Fruit fly (Drosophila melanogaster) whole organism, embryonic: ENCODE data around the gene CG32379.

Experiments
- Bteb2 ChIP-seq: fragments of 200-800 bp; sonication (Bioruptor generic); optimal IDR thresholded peaks from 2 replicates; lab custom pipeline; 2016; ENCODE audit warnings: missing biosample characterization, missing genetic modification characterization
- CG11085 ChIP-seq: fragments of 200-800 bp; sonication (Bioruptor generic); IDR thresholded peaks from 2 replicates; pipeline ENCODE4 v1.3.6; 2022; ENCODE audit warnings: missing biosample characterization, missing genetic modification characterization
- CG11398 ChIP-seq: fragments of 200-800 bp; sonication (Bioruptor generic); optimal IDR thresholded peaks from 2 replicates; lab custom pipeline; 2016; ENCODE audit warnings: missing biosample characterization, missing genetic modification characterization
- CG14050 ChIP-seq: fragments of 200-800 bp; sonication (Bioruptor generic); IDR thresholded peaks from 3 replicates; pipeline ENCODE4 v1.3.6; 2022; ENCODE audit warnings: missing biosample characterization, missing genetic modification characterization
- CG14667 ChIP-seq: fragments of 200-800 bp; sonication (Bioruptor generic); IDR thresholded peaks from 2 replicates; pipeline ENCODE4 v1.3.6; 2022; ENCODE audit warnings: missing biosample characterization, missing genetic modification characterization
- CG1792 ChIP-seq: fragments of 200-800 bp; sonication (Bioruptor generic); optimal IDR thresholded peaks from 2 replicates; lab custom pipeline; 2016; ENCODE audit warnings: missing biosample characterization, missing genetic modification characterization
- CG18599 ChIP-seq: fragments of 200-800 bp; sonication (Bioruptor generic); optimal IDR thresholded peaks from 3 replicates; lab custom pipeline; 2017; ENCODE audit warnings: missing biosample characterization, missing genetic modification characterization, mild to moderate bottlenecking, moderate library complexity, missing genetic modification reagents
- CG2678 ChIP-seq: fragments of 200-800 bp; sonication (Bioruptor generic); optimal IDR thresholded peaks from 3 replicates; lab custom pipeline; 2019; ENCODE audit warnings: missing biosample characterization, mild to moderate bottlenecking, missing genetic modification characterization, moderate library complexity
- CG31224 ChIP-seq: fragments of 200-800 bp; sonication (Bioruptor generic); IDR thresholded peaks from 2 replicates; pipeline ENCODE4 v1.3.6; 2022; ENCODE audit warnings: missing biosample characterization, missing genetic modification characterization
- CG32532 ChIP-seq: fragments of 200-800 bp; sonication (Bioruptor generic); IDR thresholded peaks from 2 replicates; pipeline ENCODE4 v1.3.6; 2022; ENCODE audit warnings: missing biosample characterization, missing genetic modification characterization
- CG32772 ChIP-seq: fragments of 200-800 bp; sonication (Bioruptor generic); IDR thresholded peaks from 2 replicates; pipeline ENCODE4 v1.3.6; 2022; ENCODE audit warnings: missing biosample characterization, missing genetic modification characterization
- CG43689 ChIP-seq: fragments of 200-800 bp; sonication (Bioruptor generic); IDR thresholded peaks from 2 replicates; pipeline ENCODE4 v1.3.6; 2022; ENCODE audit warnings: missing biosample characterization, missing genetic modification characterization
- CG4707 ChIP-seq: fragments of 200-800 bp; sonication (Bioruptor generic); optimal IDR thresholded peaks from 2 replicates; lab custom pipeline; 2018; ENCODE audit warnings: missing biosample characterization, mild to moderate bottlenecking, missing genetic modification characterization, moderate library complexity
- CG5953 ChIP-seq: fragments of 200-800 bp; sonication (Bioruptor generic); IDR thresholded peaks from 2 replicates; pipeline ENCODE4 v1.3.6; 2022; ENCODE audit warnings: missing biosample characterization, missing genetic modification characterization
- CG6689 ChIP-seq: fragments of 200-800 bp; sonication (Bioruptor generic); IDR thresholded peaks from 2 replicates; pipeline ENCODE4 v1.3.6; 2022; ENCODE audit warnings: missing biosample characterization, missing genetic modification characterization
- CG7745 ChIP-seq: fragments of 200-800 bp; sonication (Bioruptor generic); optimal IDR thresholded peaks from 2 replicates; lab custom pipeline; 2018; ENCODE audit warnings: missing biosample characterization, mild to moderate bottlenecking, missing genetic modification characterization, moderate library complexity
- CG7987 ChIP-seq: fragments of 200-800 bp; sonication (Bioruptor generic); optimal IDR thresholded peaks from 2 replicates; lab custom pipeline; 2018; ENCODE audit warnings: missing biosample characterization, mild to moderate bottlenecking, missing genetic modification characterization, moderate library complexity
- CG8359 ChIP-seq: fragments of 200-800 bp; sonication (Bioruptor generic); optimal IDR thresholded peaks from 2 replicates; lab custom pipeline; 2017; ENCODE audit warnings: missing biosample characterization, mild to moderate bottlenecking, missing genetic modification characterization, borderline replicate concordance
- CG8944 ChIP-seq: fragments of 200-800 bp; sonication (Bioruptor generic); optimal IDR thresholded peaks from 3 replicates; lab custom pipeline; 2016; ENCODE audit warnings: missing biosample characterization, missing genetic modification characterization
- CG9215 ChIP-seq: fragments of 200-800 bp; sonication (Bioruptor generic); IDR thresholded peaks from 2 replicates; pipeline ENCODE4 v1.3.6; 2022; ENCODE audit warnings: missing biosample characterization, missing genetic modification characterization
- Dfd ChIP-seq, 2 experiments: fragments of >200 bp; optimal IDR thresholded peaks; 2 replicates each; lab custom pipeline; 2017; ENCODE audit warnings: missing biosample characterization in 2 of 2, missing genetic modification characterization in 2 of 2
- Doc2 ChIP-seq: fragments of 200-800 bp; sonication (Bioruptor generic); IDR thresholded peaks from 2 replicates; pipeline ENCODE4 v1.3.6; 2022; ENCODE audit warnings: missing biosample characterization, missing genetic modification characterization
- Eip74EF ChIP-seq, 2 experiments: fragments of 200-800 bp in 1 of 2; fragments of >200 bp in 1 of 2; sonication (Bioruptor generic) in 1 of 2; optimal IDR thresholded peaks; 2 replicates each; lab custom pipeline; 2017 to 2019; ENCODE audit warnings: missing biosample characterization in 2 of 2, missing genetic modification characterization in 2 of 2, mild to moderate bottlenecking in 1 of 2, moderate library complexity in 1 of 2
- Fer2 ChIP-seq: fragments of 200-800 bp; sonication (Bioruptor generic); optimal IDR thresholded peaks from 2 replicates; lab custom pipeline; 2018; ENCODE audit warnings: missing biosample characterization, mild to moderate bottlenecking, missing genetic modification characterization, moderate library complexity
- HLH54F ChIP-seq: fragments of 200-800 bp; sonication (Bioruptor generic); optimal IDR thresholded peaks from 3 replicates; lab custom pipeline; 2016; ENCODE audit warnings: missing biosample characterization, missing genetic modification characterization
- Hmx ChIP-seq: fragments of 200-800 bp; sonication (Bioruptor generic); optimal IDR thresholded peaks from 2 replicates; lab custom pipeline; 2016; ENCODE audit warnings: missing biosample characterization, missing genetic modification characterization
- Nf-YA ChIP-seq: fragments of 200-800 bp; sonication (Bioruptor generic); IDR thresholded peaks from 2 replicates; pipeline ENCODE4 v1.3.6; 2022; ENCODE audit warnings: missing biosample characterization, missing genetic modification characterization
- Opbp ChIP-seq: fragments of 200-800 bp; sonication (Bioruptor generic); IDR thresholded peaks from 3 replicates; pipeline ENCODE4 v1.3.6; 2022; ENCODE audit warnings: missing biosample characterization, missing genetic modification characterization; ENCODE audit not compliant: partially characterized antibody
- Sox100B ChIP-seq: fragments of 200-800 bp; sonication (Bioruptor generic); optimal IDR thresholded peaks from 3 replicates; lab custom pipeline; 2018; ENCODE audit warnings: missing biosample characterization, mild to moderate bottlenecking, missing genetic modification characterization
- Stat92E ChIP-seq, 3 experiments: fragments of >200 bp in 2 of 3; fragments of 200-800 bp in 1 of 3; sonication (Bioruptor generic) in 1 of 3; optimal IDR thresholded peaks; 2 replicates each; lab custom pipeline; 2017 to 2019; ENCODE audit warnings: missing biosample characterization in 3 of 3, missing genetic modification characterization in 3 of 3, mild to moderate bottlenecking in 1 of 3, moderate library complexity in 1 of 3
- Xrp1 ChIP-seq: fragments of 200-800 bp; sonication (Bioruptor generic); IDR thresholded peaks from 2 replicates; pipeline ENCODE4 v1.3.6; 2022; ENCODE audit warnings: missing biosample characterization, missing genetic modification characterization
- bab2 ChIP-seq: fragments of 200-800 bp; sonication (Bioruptor generic); optimal IDR thresholded peaks from 2 replicates; lab custom pipeline; 2016; ENCODE audit warnings: missing biosample characterization, missing genetic modification characterization
- bcd ChIP-seq: fragments of 200-800 bp; sonication (Bioruptor generic); optimal IDR thresholded peaks from 2 replicates; lab custom pipeline; 2017; ENCODE audit warnings: missing biosample characterization, mild to moderate bottlenecking, missing genetic modification characterization
- cg ChIP-seq: fragments of 200-800 bp; sonication (Bioruptor generic); optimal IDR thresholded peaks from 3 replicates; lab custom pipeline; 2019; ENCODE audit warnings: missing biosample characterization, mild to moderate bottlenecking, missing genetic modification characterization, moderate library complexity
- dm ChIP-seq: fragments of 200-800 bp; sonication (Bioruptor generic); optimal IDR thresholded peaks from 3 replicates; lab custom pipeline; 2016; ENCODE audit warnings: missing biosample characterization, missing genetic modification characterization
- fd96Cb ChIP-seq: fragments of 200-800 bp; sonication (Bioruptor generic); optimal IDR thresholded peaks from 2 replicates; lab custom pipeline; 2018; ENCODE audit warnings: missing biosample characterization, mild to moderate bottlenecking, missing genetic modification characterization, moderate library complexity
- grn ChIP-seq: fragments of 200-800 bp; sonication (Bioruptor generic); optimal IDR thresholded peaks from 3 replicates; lab custom pipeline; 2017; ENCODE audit warnings: missing biosample characterization, missing genetic modification characterization
- inv ChIP-seq: fragments of 200-800 bp; sonication (Bioruptor generic); IDR thresholded peaks from 2 replicates; pipeline ENCODE4 v1.3.6; 2022; ENCODE audit warnings: missing biosample characterization, missing genetic modification characterization; ENCODE audit not compliant: partially characterized antibody
- jigr1 ChIP-seq: fragments of 200-800 bp; sonication (Bioruptor generic); IDR thresholded peaks from 3 replicates; pipeline ENCODE4 v1.3.6; 2022; ENCODE audit warnings: missing biosample characterization, missing genetic modification characterization
- ken ChIP-seq: fragments of 200-800 bp; sonication (Bioruptor generic); IDR thresholded peaks from 3 replicates; pipeline ENCODE4 v1.3.6; 2022; ENCODE audit warnings: missing biosample characterization, missing genetic modification characterization
- lmd ChIP-seq: fragments of 200-800 bp; sonication (Bioruptor generic); IDR thresholded peaks from 2 replicates; pipeline ENCODE4 v1.3.6; 2022; ENCODE audit warnings: missing biosample characterization, missing genetic modification characterization
- lola ChIP-seq, 3 experiments: fragments of >200 bp in 2 of 3; fragments of 200-800 bp in 1 of 3; sonication (Bioruptor generic) in 1 of 3; optimal IDR thresholded peaks; 2 replicates each; lab custom pipeline; 2017 to 2019; ENCODE audit warnings: missing biosample characterization in 3 of 3, missing genetic modification characterization in 3 of 3, mild to moderate bottlenecking in 1 of 3, moderate library complexity in 1 of 3
- mam ChIP-seq: fragments of 200-800 bp; sonication (Bioruptor generic); optimal IDR thresholded peaks from 3 replicates; lab custom pipeline; 2016; ENCODE audit warnings: missing biosample characterization, missing genetic modification characterization
- mld ChIP-seq: fragments of 200-800 bp; sonication (Bioruptor generic); IDR thresholded peaks from 3 replicates; pipeline ENCODE4 v1.3.6; 2022; ENCODE audit warnings: missing biosample characterization, missing genetic modification characterization; ENCODE audit not compliant: partially characterized antibody
- nmo ChIP-seq: fragments of 200-800 bp; sonication (Bioruptor generic); optimal IDR thresholded peaks from 2 replicates; lab custom pipeline; 2018; ENCODE audit warnings: missing biosample characterization, mild to moderate bottlenecking, missing genetic modification characterization, moderate library complexity
- org-1 ChIP-seq: fragments of 200-800 bp; sonication (Bioruptor generic); optimal IDR thresholded peaks from 2 replicates; lab custom pipeline; 2017; ENCODE audit warnings: missing biosample characterization, missing genetic modification characterization
- peb ChIP-seq: fragments of 200-800 bp; sonication (Bioruptor generic); IDR thresholded peaks from 2 replicates; pipeline ENCODE4 v1.3.6; 2022; ENCODE audit warnings: missing biosample characterization, missing genetic modification characterization
- rib ChIP-seq: fragments of 200-800 bp; sonication (Bioruptor generic); IDR thresholded peaks from 2 replicates; pipeline ENCODE4 v1.3.6; 2022; ENCODE audit warnings: missing biosample characterization, missing genetic modification characterization
- slp2 ChIP-seq: fragments of 200-800 bp; sonication (Bioruptor generic); optimal IDR thresholded peaks from 2 replicates; lab custom pipeline; 2016; ENCODE audit warnings: missing biosample characterization, missing genetic modification characterization
- zen2 ChIP-seq: fragments of 200-800 bp; sonication (Bioruptor generic); IDR thresholded peaks from 3 replicates; pipeline ENCODE4 v1.3.6; 2022; ENCODE audit warnings: missing biosample characterization, missing genetic modification characterization; ENCODE audit not compliant: partially characterized antibody

Gene CG32379

dm6 chr3L:7433325-7433827, 37.2 kb downstream of the CG32379 start (continued):
- no peak for TF ChIP-seq CG11085 (GFP tag; lab: Robert Waterston, UW)
- no peak; the same call in 1 of the 2 replicates for TF ChIP-seq Xrp1 (GFP tag; lab: Robert Waterston, UW)
- TF ChIP-seq mam (GFP tag; lab: Kevin White, UChicago) = no peak
- no peak for TF ChIP-seq CG9215 (GFP tag; lab: Robert Waterston, UW)
- TF ChIP-seq CG8359 = no peak
- no peak for TF ChIP-seq HLH54F (GFP tag; lab: Kevin White, UChicago)
- no peak for TF ChIP-seq CG1792 (GFP tag; lab: Kevin White, UChicago)
- no peak for TF ChIP-seq Fer2 (tag; lab: Kevin White, UChicago)
- no peak for TF ChIP-seq CG7987 (GFP tag; lab: Kevin White, UChicago)
- TF ChIP-seq CG18599 (GFP tag; lab: Kevin White, UChicago) = no peak
- TF ChIP-seq slp2 (GFP tag; lab: Kevin White, UChicago) = no peak
- no peak for TF ChIP-seq Opbp
- TF ChIP-seq Bteb2 (GFP tag; lab: Kevin White, UChicago) = no peak
- TF ChIP-seq fd96Cb (tag; lab: Kevin White, UChicago) = peak; percentile 2
- TF ChIP-seq lmd (GFP tag; lab: Robert Waterston, UW) = peak; percentile 49
- peak; percentile 61; the same call in 1 of the 2 replicates for TF ChIP-seq CG32532 (GFP tag; lab: Robert Waterston, UW)
- no peak for TF ChIP-seq CG5953 (GFP tag; lab: Robert Waterston, UW)
- TF ChIP-seq inv (GFP tag; lab: Robert Waterston, UW) = no peak
- no peak for TF ChIP-seq CG14667 (GFP tag; lab: Robert Waterston, UW)
- TF ChIP-seq cg (GFP tag; lab: Kevin White, UChicago) = peak; percentile 78
- TF ChIP-seq peb (GFP tag; lab: Robert Waterston, UW) = no peak
- TF ChIP-seq bab2 (GFP tag; lab: Kevin White, UChicago) = no peak
- no peak for TF ChIP-seq Hmx (GFP tag; lab: Kevin White, UChicago)
- TF ChIP-seq nmo = peak; percentile 15
- TF ChIP-seq dm (GFP tag; lab: Kevin White, UChicago) = no peak
- TF ChIP-seq CG7745 (tag; lab: Kevin White, UChicago) = no peak
- TF ChIP-seq CG2678 (tag; lab: Kevin White, UChicago) = peak; percentile 48
- TF ChIP-seq CG43689 (GFP tag; lab: Robert Waterston, UW) = no peak
- TF ChIP-seq jigr1 (GFP tag; lab: Robert Waterston, UW) = no peak
- no peak for TF ChIP-seq org-1 (GFP tag; lab: Kevin White, UChicago)
- 0 out of 2 replicates have a peak, but pooled peaks have one; percentile 28 for TF ChIP-seq CG6689 (GFP tag; lab: Robert Waterston, UW)
- no peak for TF ChIP-seq Eip74EF (GFP tag; optimal IDR thresholded peaks at IDR 0.05; lab: Kevin White, UChicago)
- TF ChIP-seq bcd (GFP tag; lab: Kevin White, UChicago) = peak; percentile 13
- TF ChIP-seq CG32772 (GFP tag; lab: Robert Waterston, UW) = peak; percentile 34; the same call in 1 of the 2 replicates
- peak; percentile 76 for TF ChIP-seq rib (GFP tag; lab: Robert Waterston, UW)
- peak in 1 of 3 experiments; percentile 25 for TF ChIP-seq lola (GFP tag; optimal IDR thresholded peaks at IDR 0.05; lab: Kevin White, UChicago)
- no peak for TF ChIP-seq CG11398
- TF ChIP-seq mld (GFP tag; lab: Robert Waterston, UW) = no peak
- TF ChIP-seq CG31224 = 0 out of 2 replicates have a peak, but pooled peaks have one; percentile 15
- TF ChIP-seq ken = no peak
- TF ChIP-seq zen2 = no peak
- TF ChIP-seq CG4707 (GFP tag; lab: Kevin White, UChicago) = no peak
- TF ChIP-seq Nf-YA (GFP tag; lab: Robert Waterston, UW) = no peak
- no peak for TF ChIP-seq Doc2
- TF ChIP-seq Dfd (GFP tag; optimal IDR thresholded peaks at IDR 0.05; lab: Kevin White, UChicago) = no peak
- no peak for TF ChIP-seq grn (GFP tag; lab: Kevin White, UChicago)
- no peak for TF ChIP-seq Stat92E (GFP tag; optimal IDR thresholded peaks at IDR 0.05; lab: Kevin White, UChicago)
- TF ChIP-seq CG14050 (GFP tag; lab: Robert Waterston, UW) = no peak
- TF ChIP-seq CG8944 = no peak
- no peak for TF ChIP-seq Sox100B (GFP tag; lab: Kevin White, UChicago)
